Worm (Caenorhabditis elegans) whole organism, mixed stage, embryonic: ENCODE measurements around the gene F55G1.6.

Experiments
- cnd-1 ChIP-seq: fragments of 200-800 bp; sonication (Bioruptor generic); optimal IDR thresholded peaks from 2 replicates; lab custom pipeline; 2018; ENCODE audit warnings: mild to moderate bottlenecking, missing genetic modification characterization, missing compliant biosample characterization
- elt-1 ChIP-seq: sonication (generic microtip); optimal IDR thresholded peaks from 2 replicates; lab custom pipeline; 2017; ENCODE audit warnings: missing genetic modification characterization, mild to moderate bottlenecking, missing compliant biosample characterization, antibody characterized with exemption, moderate library complexity, borderline replicate concordance; ENCODE audit not compliant: insufficient read depth
- flh-1 ChIP-seq: fragments of 200-800 bp; sonication (Bioruptor generic); optimal IDR thresholded peaks from 2 replicates; lab custom pipeline; 2018; ENCODE audit warnings: mild to moderate bottlenecking, missing genetic modification characterization, moderate library complexity, missing compliant biosample characterization
- mep-1 ChIP-seq: fragments of 150-350 bp; optimal IDR thresholded peaks from 2 replicates; lab custom pipeline; 2017; ENCODE audit warnings: missing biosample characterization, missing genetic modification reagents, missing genetic modification characterization, inconsistent platforms
- nhr-12 ChIP-seq: fragments of 150-350 bp; optimal IDR thresholded peaks from 2 replicates; lab custom pipeline; 2014; ENCODE audit warnings: missing biosample characterization, missing genetic modification characterization
- nhr-2 ChIP-seq: fragments of 150-350 bp; optimal IDR thresholded peaks from 2 replicates; lab custom pipeline; 2014; ENCODE audit warnings: missing biosample characterization, missing genetic modification characterization
- nhr-237 ChIP-seq: fragments of 150-350 bp; optimal IDR thresholded peaks from 2 replicates; lab custom pipeline; 2014; ENCODE audit warnings: missing biosample characterization, missing genetic modification characterization
- nhr-28 ChIP-seq: fragments of 150-350 bp; optimal IDR thresholded peaks from 2 replicates; lab custom pipeline; 2014; ENCODE audit warnings: missing biosample characterization, missing genetic modification characterization
- nhr-76 ChIP-seq: sonication (generic microtip); optimal IDR thresholded peaks from 2 replicates; lab custom pipeline; 2017; ENCODE audit warnings: missing biosample characterization, missing genetic modification characterization
- snpc-4 ChIP-seq: fragments of 150-350 bp; optimal IDR thresholded peaks from 2 replicates; lab custom pipeline; 2014; ENCODE audit warnings: missing biosample characterization, missing genetic modification characterization
- sptf-1 ChIP-seq: sonication (generic microtip); optimal IDR thresholded peaks from 2 replicates; lab custom pipeline; 2017; ENCODE audit warnings: mild to moderate bottlenecking, missing genetic modification characterization, moderate library complexity, missing compliant biosample characterization
- unc-62 ChIP-seq: fragments of 150-350 bp; optimal IDR thresholded peaks from 2 replicates; lab custom pipeline; 2014; ENCODE audit warnings: missing biosample characterization, missing genetic modification reagents, missing genetic modification characterization
- ztf-11 ChIP-seq: fragments of 150-350 bp; optimal IDR thresholded peaks from 2 replicates; lab custom pipeline; 2014; ENCODE audit warnings: missing biosample characterization, missing genetic modification characterization

DNA sequence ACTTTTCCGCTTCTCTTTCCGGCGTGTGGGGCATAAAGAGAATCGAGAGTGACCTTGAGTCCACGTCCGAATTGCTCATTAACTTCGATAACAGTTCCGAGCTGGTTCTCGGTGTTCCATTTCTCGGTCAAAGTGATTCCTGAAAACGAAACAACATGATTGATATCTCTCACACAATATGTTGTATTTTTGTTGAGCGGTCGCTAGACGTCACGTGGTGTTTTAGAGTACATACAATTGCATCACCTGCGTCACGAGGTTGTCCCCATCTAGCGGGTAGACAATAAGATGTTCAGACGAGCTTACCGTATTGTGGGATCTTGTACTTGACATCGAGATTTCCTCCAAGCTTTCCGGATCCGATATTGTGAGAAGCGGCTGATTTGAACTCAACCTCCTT lies 34.0 kb downstream of the F55G1.6 start:
- no peak for TF ChIP-seq unc-62 (GFP tag; lab: Kevin White, UChicago)
- no peak for TF ChIP-seq nhr-76 (tag; lab: Kevin White, UChicago)
- no peak for TF ChIP-seq sptf-1
- TF ChIP-seq cnd-1 (tag; lab: Kevin White, UChicago) = no peak
- TF ChIP-seq elt-1 (tag; lab: Kevin White, UChicago) = no peak
- TF ChIP-seq snpc-4 (tag; lab: Kevin White, UChicago) = no peak
- no peak for TF ChIP-seq mep-1
- no peak for TF ChIP-seq nhr-237
- TF ChIP-seq nhr-12 (tag; lab: Kevin White, UChicago) = no peak
- TF ChIP-seq ztf-11 (tag; lab: Kevin White, UChicago) = no peak
- no peak for TF ChIP-seq nhr-2
- TF ChIP-seq nhr-28 (tag; lab: Kevin White, UChicago) = no peak
- TF ChIP-seq flh-1 (GFP tag; lab: Kevin White, UChicago) = no peak
